Fruit fly (Drosophila melanogaster) whole organism, wandering third instar larva: ENCODE measurements around the gene CG16781.

Source experiments
- CG32264 ChIP-seq: fragments of 200-800 bp; sonication (Bioruptor generic); optimal IDR thresholded peaks from 2 replicates; lab custom pipeline; 2016; ENCODE audit warnings: missing biosample characterization, missing genetic modification characterization
- CG9705 ChIP-seq: fragments of 200-800 bp; sonication (Bioruptor generic); optimal IDR thresholded peaks from 2 replicates; lab custom pipeline; 2018; ENCODE audit warnings: missing biosample characterization, mild to moderate bottlenecking, missing genetic modification characterization
- CrebA ChIP-seq: fragments of 200-800 bp; sonication (Bioruptor generic); optimal IDR thresholded peaks from 2 replicates; lab custom pipeline; 2016; ENCODE audit warnings: missing biosample characterization, mild to moderate bottlenecking, missing genetic modification characterization, borderline replicate concordance
- Dfd ChIP-seq: fragments of >200 bp; optimal IDR thresholded peaks from 2 replicates; lab custom pipeline; 2017; ENCODE audit warnings: missing biosample characterization, missing genetic modification characterization
- Dif ChIP-seq: fragments of 200-275, 200-300 bp; sonication (Bioruptor generic); optimal IDR thresholded peaks from 2 replicates; lab custom pipeline; 2018; ENCODE audit warnings: missing biosample characterization, missing genetic modification characterization; ENCODE audit not compliant: partially characterized antibody
- GATAd ChIP-seq: sonication (Bioruptor generic); optimal IDR thresholded peaks from 2 replicates; lab custom pipeline; 2016; ENCODE audit warnings: missing biosample characterization, missing genetic modification characterization
- HLH106 ChIP-seq: fragments of 200-800 bp; optimal IDR thresholded peaks from 3 replicates; lab custom pipeline; 2019; ENCODE audit warnings: missing biosample characterization, mild to moderate bottlenecking, missing genetic modification characterization, moderate library complexity
- Hnf4 ChIP-seq: fragments of 200-800 bp; sonication (Bioruptor generic); optimal IDR thresholded peaks from 2 replicates; lab custom pipeline; 2016; ENCODE audit warnings: missing biosample characterization, mild to moderate bottlenecking, missing genetic modification characterization
- Hr83 ChIP-seq: fragments of 200-300 bp; sonication (Bioruptor generic); optimal IDR thresholded peaks from 2 replicates; lab custom pipeline; 2016; ENCODE audit warnings: missing biosample characterization, mild to moderate bottlenecking, missing genetic modification characterization, moderate library complexity; ENCODE audit not compliant: poor library complexity, severe bottlenecking
- Jra ChIP-seq: sonication (Bioruptor generic); optimal IDR thresholded peaks from 2 replicates; lab custom pipeline; 2016; ENCODE audit warnings: missing biosample characterization, missing genetic modification characterization
- Mio ChIP-seq: sonication (Bioruptor generic); optimal IDR thresholded peaks from 2 replicates; lab custom pipeline; 2016; ENCODE audit warnings: missing biosample characterization, missing genetic modification characterization
- Myc ChIP-seq: fragments of >200 bp; optimal IDR thresholded peaks from 2 replicates; lab custom pipeline; 2017
- N ChIP-seq: fragments of >200 bp; optimal IDR thresholded peaks from 2 replicates; lab custom pipeline; 2018; ENCODE audit warnings: missing biosample characterization, missing external identifiers, missing genetic modification characterization
- OdsH ChIP-seq: fragments of 200-800 bp; sonication (Bioruptor generic); optimal IDR thresholded peaks from 2 replicates; lab custom pipeline; 2016; ENCODE audit warnings: missing biosample characterization, mild to moderate bottlenecking, missing genetic modification characterization
- Rel ChIP-seq, 2 experiments: fragments of 200-800 bp; sonication (Bioruptor generic) in 1 of 2; optimal IDR thresholded peaks; 2 replicates in 1 of 2; 3 replicates in 1 of 2; lab custom pipeline; 2016 to 2019; ENCODE audit warnings: mild to moderate bottlenecking in 2 of 2, missing biosample characterization in 2 of 2, missing genetic modification characterization in 2 of 2, moderate library complexity in 1 of 2
- Sp1 ChIP-seq: fragments of 200-800 bp; sonication (Bioruptor generic); optimal IDR thresholded peaks from 3 replicates; lab custom pipeline; 2019; ENCODE audit warnings: missing biosample characterization, mild to moderate bottlenecking, missing genetic modification characterization, moderate library complexity
- Vsx2 ChIP-seq: fragments of 200-300, 225-300 bp; sonication (Bioruptor generic); optimal IDR thresholded peaks from 2 replicates; lab custom pipeline; 2018; ENCODE audit warnings: missing biosample characterization, missing genetic modification characterization; ENCODE audit not compliant: partially characterized antibody
- br ChIP-seq: fragments of 200-800 bp; sonication (Bioruptor generic); optimal IDR thresholded peaks from 2 replicates; lab custom pipeline; 2016; ENCODE audit warnings: missing biosample characterization, missing genetic modification characterization
- brk ChIP-seq: fragments of 200-800 bp; sonication (Bioruptor generic); optimal IDR thresholded peaks from 2 replicates; lab custom pipeline; 2016; ENCODE audit warnings: missing biosample characterization, mild to moderate bottlenecking, missing genetic modification characterization
- dl ChIP-seq, 2 experiments: fragments of 175-275, 200-275 bp in 1 of 2; fragments of 200-275 bp in 1 of 2; sonication (Bioruptor generic); optimal IDR thresholded peaks; lab custom pipeline; 2018; ENCODE audit warnings: mild to moderate bottlenecking in 2 of 2, missing biosample characterization in 2 of 2, missing genetic modification characterization in 2 of 2, moderate library complexity in 2 of 2; ENCODE audit not compliant: partially characterized antibody in 2 of 2, insufficient read depth in 1 of 2
- dmrt93B ChIP-seq: fragments of 200-800 bp; sonication (Bioruptor generic); optimal IDR thresholded peaks from 2 replicates; lab custom pipeline; 2018; ENCODE audit warnings: missing biosample characterization, mild to moderate bottlenecking, missing genetic modification characterization
- dsf ChIP-seq: sonication (Bioruptor generic); optimal IDR thresholded peaks from 2 replicates; lab custom pipeline; 2016; ENCODE audit warnings: missing biosample characterization, missing genetic modification characterization, borderline replicate concordance
- ey ChIP-seq: fragments of 200-800 bp; sonication (Bioruptor generic); optimal IDR thresholded peaks from 2 replicates; lab custom pipeline; 2016; ENCODE audit warnings: missing biosample characterization, missing genetic modification characterization
- foxo ChIP-seq, 2 experiments: fragments of 200-800 bp; sonication (Bioruptor generic); optimal IDR thresholded peaks; 2 replicates in 1 of 2; 3 replicates in 1 of 2; lab custom pipeline; 2016 to 2017; ENCODE audit warnings: missing biosample characterization in 2 of 2, missing genetic modification characterization in 2 of 2
- fru ChIP-seq: fragments of 200-800 bp; sonication (Bioruptor generic); optimal IDR thresholded peaks from 3 replicates; lab custom pipeline; 2016; ENCODE audit warnings: missing biosample characterization, mild to moderate bottlenecking, missing genetic modification characterization
- h ChIP-seq: fragments of 200-800 bp; sonication (Bioruptor generic); optimal IDR thresholded peaks from 3 replicates; lab custom pipeline; 2016; ENCODE audit warnings: missing biosample characterization, mild to moderate bottlenecking, missing genetic modification characterization
- psq ChIP-seq: fragments of 200-800 bp; sonication (Bioruptor generic); optimal IDR thresholded peaks from 3 replicates; lab custom pipeline; 2017; ENCODE audit warnings: missing biosample characterization, mild to moderate bottlenecking, missing genetic modification characterization, moderate library complexity
- rgr ChIP-seq: fragments of 200-800 bp; sonication (Bioruptor generic); optimal IDR thresholded peaks from 3 replicates; lab custom pipeline; 2016; ENCODE audit warnings: missing biosample characterization, mild to moderate bottlenecking, missing genetic modification characterization
- sage ChIP-seq: fragments of 200-800 bp; sonication (Bioruptor generic); optimal IDR thresholded peaks from 2 replicates; lab custom pipeline; 2016; ENCODE audit warnings: missing biosample characterization, mild to moderate bottlenecking, missing genetic modification characterization
- sv ChIP-seq: fragments of 200-800 bp; sonication (Bioruptor generic); optimal IDR thresholded peaks from 3 replicates; lab custom pipeline; 2016; ENCODE audit warnings: missing biosample characterization, missing genetic modification characterization
- tai ChIP-seq: sonication (Bioruptor generic); optimal IDR thresholded peaks from 2 replicates; lab custom pipeline; 2016; ENCODE audit warnings: missing biosample characterization, missing genetic modification characterization
- woc ChIP-seq: sonication (Bioruptor generic); optimal IDR thresholded peaks from 2 replicates; lab custom pipeline; 2016; ENCODE audit warnings: missing biosample characterization, mild to moderate bottlenecking, missing genetic modification characterization

Gene CG16781

DNA sequence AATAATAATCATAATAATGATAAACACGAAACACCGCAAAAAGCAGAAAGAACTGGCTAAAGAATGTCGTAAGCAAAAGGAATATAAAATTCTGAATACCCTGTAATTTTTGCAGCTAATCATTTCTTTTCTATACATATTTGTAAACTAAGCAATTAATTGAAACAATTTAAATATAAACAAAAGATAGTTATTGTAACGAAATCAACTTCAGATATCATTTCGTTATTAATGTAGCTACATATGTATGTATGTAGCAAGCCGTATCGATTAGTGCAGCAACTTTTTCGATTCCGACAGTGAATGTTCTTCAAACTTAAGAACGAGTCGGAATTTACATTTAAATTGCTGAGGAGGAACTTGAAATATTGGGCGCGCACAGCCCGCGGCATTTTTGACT is 9.8 kb upstream of the CG16781 start:
- TF ChIP-seq rgr (GFP tag; lab: Kevin White, UChicago) = peak; percentile 27
- TF ChIP-seq fru (GFP tag; lab: Kevin White, UChicago) = peak; percentile 10
- no peak for TF ChIP-seq Jra (GFP tag; lab: Kevin White, UChicago)
- no peak for TF ChIP-seq CG32264 (GFP tag; lab: Kevin White, UChicago)
- no peak for TF ChIP-seq tai
- TF ChIP-seq sv (GFP tag; lab: Kevin White, UChicago) = no peak
- TF ChIP-seq sage (GFP tag; lab: Kevin White, UChicago) = no peak
- TF ChIP-seq psq (GFP tag; lab: Kevin White, UChicago) = peak; percentile 61
- peak; percentile 51 for TF ChIP-seq Hnf4 (GFP tag; lab: Kevin White, UChicago)
- TF ChIP-seq OdsH = no peak
- no peak for TF ChIP-seq dl (GFP tag; optimal IDR thresholded peaks at IDR 0.05; lab: Kevin White, UChicago; ENCODE audit: insufficient read depth in 1 of 2, partially characterized antibody in 2 of 2)
- peak; percentile 21 for TF ChIP-seq Sp1
- TF ChIP-seq ey (GFP tag; lab: Kevin White, UChicago) = peak; percentile 4
- TF ChIP-seq Mio (GFP tag; lab: Kevin White, UChicago) = no peak
- no peak for TF ChIP-seq Dif (GFP tag; lab: Kevin White, UChicago)
- TF ChIP-seq woc (GFP tag; lab: Kevin White, UChicago) = peak; percentile 77
- TF ChIP-seq foxo (GFP tag; optimal IDR thresholded peaks at IDR 0.05; lab: Kevin White, UChicago) = peak in 1 of 2 experiments; percentile 25
- TF ChIP-seq h (GFP tag; lab: Kevin White, UChicago) = peak; percentile 24
- TF ChIP-seq HLH106 (tag; lab: Kevin White, UChicago) = peak; percentile 44
- TF ChIP-seq, all 38 proteins: peak for 10

DNA sequence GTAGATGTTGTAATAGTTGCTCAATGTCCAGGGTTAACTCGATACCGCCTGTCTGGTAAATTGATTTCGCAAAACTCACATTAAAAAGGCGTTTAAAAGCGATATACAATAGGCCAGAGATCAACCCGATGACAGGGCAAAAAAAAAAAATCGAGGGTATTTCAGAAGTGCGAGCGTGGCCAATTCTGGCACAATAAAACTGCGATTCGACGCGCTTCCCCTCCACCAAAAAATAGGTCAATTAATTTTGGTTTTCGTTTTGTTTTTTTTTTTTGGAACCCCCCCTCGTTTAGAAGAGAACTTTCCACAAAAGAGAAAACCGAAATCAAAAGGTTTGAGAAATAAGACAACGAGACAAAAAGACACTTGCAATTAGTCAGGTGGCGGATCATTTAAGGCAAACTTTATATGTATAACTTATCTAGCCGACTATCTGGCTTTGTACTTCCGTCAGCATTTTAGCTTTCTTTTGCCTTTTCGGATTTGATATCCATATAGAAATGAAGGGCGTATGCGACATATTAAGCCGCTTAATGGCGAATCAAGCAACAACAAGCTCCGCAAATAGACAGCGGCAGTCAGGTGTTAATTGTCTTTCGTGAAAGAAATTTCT is 6.7 kb upstream of the CG16781 start:
- no peak for TF ChIP-seq Dfd (GFP tag; lab: Kevin White, UChicago)
- TF ChIP-seq br (GFP tag; lab: Kevin White, UChicago) = no peak
- TF ChIP-seq sv (GFP tag; lab: Kevin White, UChicago) = no peak
- TF ChIP-seq Sp1 = no peak
- TF ChIP-seq CG9705 (GFP tag; lab: Kevin White, UChicago) = no peak
- TF ChIP-seq woc (GFP tag; lab: Kevin White, UChicago) = no peak
- TF ChIP-seq GATAd (GFP tag; lab: Kevin White, UChicago) = no peak
- TF ChIP-seq psq (GFP tag; lab: Kevin White, UChicago) = no peak
- TF ChIP-seq Vsx2 (GFP tag; lab: Kevin White, UChicago) = no peak
- TF ChIP-seq CrebA (GFP tag; lab: Kevin White, UChicago) = no peak

dm6 chrX:3465551-3465950 is 1.7 kb upstream of the CG16781 start:
- peak; percentile 56 for TF ChIP-seq Myc (lab: Kevin White, UChicago)
- no peak for TF ChIP-seq dsf
- TF ChIP-seq, all 38 proteins: peak for 1

dm6 chrX:3460140-3460642 is 3.7 kb downstream of the CG16781 start, which contains the start of the genes CG16782 and CG10801:
Gene CG16782 (minus strand): TSS chrX:3460240.
Gene CG10801 (plus strand): TSS chrX:3460592.
- TF ChIP-seq N (GFP tag; lab: Kevin White, UChicago) (no peak), Hr83 (no peak), woc (GFP tag; lab: Kevin White, UChicago) (no peak), dl (GFP tag; optimal IDR thresholded peaks at IDR 0.05; lab: Kevin White, UChicago; ENCODE audit: insufficient read depth in 1 of 2, partially characterized antibody in 2 of 2) (no peak), Rel (GFP tag; optimal IDR thresholded peaks at IDR 0.05; lab: Kevin White, UChicago) (no peak), Rel (tag; optimal IDR thresholded peaks at IDR 0.05; lab: Kevin White, UChicago) (no peak), foxo (GFP tag; optimal IDR thresholded peaks at IDR 0.05; lab: Kevin White, UChicago) (no peak), sv (GFP tag; lab: Kevin White, UChicago) (no peak), brk (GFP tag; lab: Kevin White, UChicago) (no peak), dmrt93B (GFP tag; lab: Kevin White, UChicago) (no peak), Jra (GFP tag; lab: Kevin White, UChicago) (no peak), HLH106 (tag; lab: Kevin White, UChicago) (no peak)
